Worm (Caenorhabditis elegans): ENCODE results near the gene Y37E11B.1.
A peak's percentile ranks its signal among the peaks of the same experiment; 100 is the strongest.

Y37E11B.1 gene

ce11 chrIV:3599126-3599525, 19.7 kb downstream of the Y37E11B.1 start, which contains the start of gene Y37E11B.6:
Gene Y37E11B.6 (minus strand): TSS chrIV:3599306.
- TF ChIP-seq tbx-7 (tag; optimal IDR thresholded peaks at IDR 0.05) = no peak
- TF ChIP-seq unc-42 (tag; optimal IDR thresholded peaks at IDR 0.05) = peak; percentile 43
- TF ChIP-seq ceh-6 (GFP tag; optimal IDR thresholded peaks at IDR 0.05) = no peak
- TF ChIP-seq elt-4 (tag; optimal IDR thresholded peaks at IDR 0.05) = no peak

- TF ChIP-seq ref-2 (tag; optimal IDR thresholded peaks at IDR 0.05) = no peak
- no peak for TF ChIP-seq lin-11 (tag; optimal IDR thresholded peaks at IDR 0.05)
- no peak for TF ChIP-seq unc-3 (GFP tag; conservative IDR thresholded peaks at IDR 0.05)
- no peak for TF ChIP-seq unc-3 (tag; optimal IDR thresholded peaks at IDR 0.05)
- TF ChIP-seq sdc-2 (tag; optimal IDR thresholded peaks at IDR 0.05) = no peak
- no peak for TF ChIP-seq fax-1 (tag; optimal IDR thresholded peaks at IDR 0.05)
- TF ChIP-seq fkh-10 (GFP tag; optimal IDR thresholded peaks at IDR 0.05) = no peak
- TF ChIP-seq sox-2 (GFP tag; IDR thresholded peaks at IDR 0.05) = no peak
Measured at ce11 chrIV:3599958-3600357, 20.5 kb downstream of the Y37E11B.1 start, which contains the start of gene Y37E11B.7. Gene Y37E11B.7 (minus strand): TSS chrIV:3600164.

- no peak for TF ChIP-seq C08G9.2 (tag; optimal IDR thresholded peaks at IDR 0.05)
- no peak for TF ChIP-seq syd-9 (tag; optimal IDR thresholded peaks at IDR 0.05)
- TF ChIP-seq hlh-15 (tag; optimal IDR thresholded peaks at IDR 0.05) = no peak
- TF ChIP-seq K09A11.1 (tag; optimal IDR thresholded peaks at IDR 0.05; ENCODE audit: insufficient read depth) = no peak
- no peak for TF ChIP-seq ceh-45 (GFP tag; IDR thresholded peaks at IDR 0.05)
- no peak for TF ChIP-seq pha-2 (tag; optimal IDR thresholded peaks at IDR 0.05)
- no peak for TF ChIP-seq ceh-6 (GFP tag; optimal IDR thresholded peaks at IDR 0.05)
- no peak for TF ChIP-seq pqm-1 (tag; optimal IDR thresholded peaks at IDR 0.05)
- no peak for TF ChIP-seq K02D7.2 (tag; optimal IDR thresholded peaks at IDR 0.05)
- no peak for TF ChIP-seq ttx-3 (tag; optimal IDR thresholded peaks at IDR 0.05)
Measured at ce11 chrIV:3601846-3602245, 22.4 kb downstream of the Y37E11B.1 start.

- TF ChIP-seq pat-9 (tag; optimal IDR thresholded peaks at IDR 0.05) (no peak), hlh-6 (tag; optimal IDR thresholded peaks at IDR 0.05) (peak; percentile 13), hlh-15 (tag; optimal IDR thresholded peaks at IDR 0.05) (no peak)
Measured at ce11 chrIV:3604104-3604503, 24.7 kb downstream of the Y37E11B.1 start.

- TF ChIP-seq ceh-34 (tag; optimal IDR thresholded peaks at IDR 0.05) (no peak), eyg-1 (tag; optimal IDR thresholded peaks at IDR 0.05) (no peak), pros-1 (tag; optimal IDR thresholded peaks at IDR 0.05) (no peak), unc-42 (tag; optimal IDR thresholded peaks at IDR 0.05) (no peak), K09A11.1 (tag; optimal IDR thresholded peaks at IDR 0.05; ENCODE audit: insufficient read depth) (no peak), elt-4 (tag; optimal IDR thresholded peaks at IDR 0.05) (no peak), lin-11 (tag; optimal IDR thresholded peaks at IDR 0.05) (no peak), ceh-48 (tag; optimal IDR thresholded peaks at IDR 0.05) (no peak), unc-86 (tag; optimal IDR thresholded peaks at IDR 0.05) (no peak)
Measured at ce11 chrIV:3606285-3606834, 26.9 kb downstream of the Y37E11B.1 start, which contains the start of the genes Y37E11B.10 and kgb-2. Gene Y37E11B.10 (minus strand): TSS chrIV:3606466. Gene kgb-2 (plus strand): TSS chrIV:3606784.

- TF ChIP-seq ref-2 (tag; optimal IDR thresholded peaks at IDR 0.05) (no peak), dve-1 (tag; optimal IDR thresholded peaks at IDR 0.05) (peak; percentile 97)
Measured at ce11 chrIV:3608547-3609222, 29.3 kb downstream of the Y37E11B.1 start.
